Worm (Caenorhabditis elegans): ENCODE measurements around the gene cest-16.

The cest-16 gene

ce11 chrX:6337338-6337737, 37.6 kb downstream of the cest-16 start:
- no peak for TF ChIP-seq nhr-77 (tag; optimal IDR thresholded peaks at IDR 0.05)
- peak; percentile 12 for TF ChIP-seq elt-2 (tag; optimal IDR thresholded peaks at IDR 0.05)
- TF ChIP-seq elt-1 (tag; optimal IDR thresholded peaks at IDR 0.05), result no peak

ce11 chrX:6337951-6338350, 38.2 kb downstream of the cest-16 start, which contains the start of gene C03B1.13:
TSS of gene C03B1.13 (minus strand) at chrX:6338051.
- TF ChIP-seq nhr-237 (tag; optimal IDR thresholded peaks at IDR 0.05) (no peak), mdl-1 (tag; optimal IDR thresholded peaks at IDR 0.05) (no peak), nhr-11 (tag; optimal IDR thresholded peaks at IDR 0.05) (no peak), egl-27 (tag; optimal IDR thresholded peaks at IDR 0.05) (no peak), sea-2 (GFP tag; optimal IDR thresholded peaks at IDR 0.05) (no peak), pqm-1 (tag; optimal IDR thresholded peaks at IDR 0.05) (no peak), nhr-67 (tag; optimal IDR thresholded peaks at IDR 0.05) (no peak), nfya-1 (tag; optimal IDR thresholded peaks at IDR 0.05; ENCODE audit: insufficient read depth) (no peak), nhr-12 (tag; optimal IDR thresholded peaks at IDR 0.05) (no peak), lin-15B (tag; optimal IDR thresholded peaks at IDR 0.05) (no peak), nhr-25 (tag; optimal IDR thresholded peaks at IDR 0.05) (no peak), fkh-10 (GFP tag; optimal IDR thresholded peaks at IDR 0.05) (no peak), nhr-76 (tag; optimal IDR thresholded peaks at IDR 0.05) (no peak), ceh-82 (tag; optimal IDR thresholded peaks at IDR 0.05) (no peak), elt-3 (tag; optimal IDR thresholded peaks at IDR 0.05) (no peak)

- TF ChIP-seq pha-4 (tag; optimal IDR thresholded peaks at IDR 0.05) (peak; percentile 30), egl-27 (tag; optimal IDR thresholded peaks at IDR 0.05) (peak; percentile 16), mdl-1 (tag; optimal IDR thresholded peaks at IDR 0.05) (no peak), pqm-1 (tag; optimal IDR thresholded peaks at IDR 0.05) (peak; percentile 99), egl-5 (tag; optimal IDR thresholded peaks at IDR 0.05) (no peak), elt-2 (tag; optimal IDR thresholded peaks at IDR 0.05) (peak; percentile 99), ZK546.5 (tag; optimal IDR thresholded peaks at IDR 0.05) (no peak), nhr-28 (tag; optimal IDR thresholded peaks at IDR 0.05) (no peak)
These were observed 38.7 kb downstream of the cest-16 start for ce11 chrX:6338446-6338845.

- no peak for TF ChIP-seq daf-12 (tag; optimal IDR thresholded peaks at IDR 0.05)
- no peak for TF ChIP-seq lin-39 (tag; optimal IDR thresholded peaks at IDR 0.05)
- no peak for TF ChIP-seq nhr-76 (tag; optimal IDR thresholded peaks at IDR 0.05)
These were observed 41.8 kb downstream of the cest-16 start, which contains the start of gene C03B1.7 for ce11 chrX:6341513-6341912. TSS of gene C03B1.7 (plus strand) at chrX:6341813.

- TF ChIP-seq ztf-11 (tag; optimal IDR thresholded peaks at IDR 0.05), result no peak
- no peak for TF ChIP-seq nhr-67 (tag; optimal IDR thresholded peaks at IDR 0.05)
- TF ChIP-seq jun-1 (tag; optimal IDR thresholded peaks at IDR 0.05), result no peak
- TF ChIP-seq daf-12 (tag; optimal IDR thresholded peaks at IDR 0.05), result no peak
- no peak for TF ChIP-seq ceh-16 (tag; optimal IDR thresholded peaks at IDR 0.05)
- no peak for TF ChIP-seq egl-5 (tag; optimal IDR thresholded peaks at IDR 0.05)
- TF ChIP-seq elt-3 (tag; optimal IDR thresholded peaks at IDR 0.05), result no peak
- TF ChIP-seq elt-2 (tag; optimal IDR thresholded peaks at IDR 0.05), result no peak
- TF ChIP-seq nhr-11 (tag; optimal IDR thresholded peaks at IDR 0.05), result no peak
- no peak for TF ChIP-seq R02D3.7 (tag; optimal IDR thresholded peaks at IDR 0.05)
- no peak for TF ChIP-seq tbx-2 (tag; optimal IDR thresholded peaks at IDR 0.05)
- TF ChIP-seq hmg-11 (tag; optimal IDR thresholded peaks at IDR 0.05), result no peak
- no peak for TF ChIP-seq nhr-43 (tag; optimal IDR thresholded peaks at IDR 0.05; ENCODE audit: poor library complexity, severe bottlenecking)
- no peak for TF ChIP-seq lin-15B (tag; optimal IDR thresholded peaks at IDR 0.05)
- TF ChIP-seq pqm-1 (tag; optimal IDR thresholded peaks at IDR 0.05), result no peak
- TF ChIP-seq snpc-4 (tag; optimal IDR thresholded peaks at IDR 0.05), result no peak
- no peak for TF ChIP-seq mdl-1 (tag; optimal IDR thresholded peaks at IDR 0.05)
These were observed 46.0 kb downstream of the cest-16 start for ce11 chrX:6345785-6346184.

- TF ChIP-seq lsy-12 (tag; optimal IDR thresholded peaks at IDR 0.05) (no peak), aly-2 (tag; optimal IDR thresholded peaks at IDR 0.05) (no peak), pqm-1 (tag; optimal IDR thresholded peaks at IDR 0.05) (no peak), fkh-2 (tag; optimal IDR thresholded peaks at IDR 0.05) (no peak), daf-12 (tag; optimal IDR thresholded peaks at IDR 0.05) (no peak), nhr-67 (tag; optimal IDR thresholded peaks at IDR 0.05) (no peak), egl-5 (tag; optimal IDR thresholded peaks at IDR 0.05) (no peak), sea-2 (GFP tag; optimal IDR thresholded peaks at IDR 0.05) (no peak), fkh-10 (GFP tag; optimal IDR thresholded peaks at IDR 0.05) (no peak), mml-1 (tag; optimal IDR thresholded peaks at IDR 0.05) (no peak)
These were observed 47.3 kb downstream of the cest-16 start, which contains the start of gene C03B1.9 for ce11 chrX:6347013-6347412. TSS of gene C03B1.9 (minus strand) at chrX:6347113.
